Fruit fly (Drosophila melanogaster) whole organism, embryonic: ENCODE results near the gene CG42366.

Experiments
- Asciz ChIP-seq: fragments of 200-800 bp; sonication (Bioruptor generic); optimal IDR thresholded peaks from 2 replicates; lab custom pipeline; 2017; ENCODE audit warnings: missing biosample characterization, mild to moderate bottlenecking, missing genetic modification characterization, missing genetic modification reagents
- Atf3 ChIP-seq: fragments of 200-800 bp; sonication (Bioruptor generic); optimal IDR thresholded peaks from 3 replicates; lab custom pipeline; 2016; ENCODE audit warnings: missing biosample characterization, missing genetic modification characterization
- Blimp-1 ChIP-seq: fragments of 200-800 bp; sonication (Bioruptor generic); optimal IDR thresholded peaks from 3 replicates; lab custom pipeline; 2018; ENCODE audit warnings: missing biosample characterization, missing genetic modification characterization, mild to moderate bottlenecking, moderate library complexity, missing genetic modification reagents
- CG10147 ChIP-seq: fragments of 200-800 bp; sonication (Bioruptor generic); optimal IDR thresholded peaks from 2 replicates; lab custom pipeline; 2019; ENCODE audit warnings: missing biosample characterization, mild to moderate bottlenecking, missing genetic modification characterization, moderate library complexity
- CG11696 ChIP-seq: fragments of 200-800 bp; sonication (Bioruptor generic); IDR thresholded peaks from 2 replicates; pipeline ENCODE4 v1.3.6; 2022; ENCODE audit warnings: missing biosample characterization, missing genetic modification characterization
- CG12299 ChIP-seq: fragments of 200-800 bp; sonication (Bioruptor generic); optimal IDR thresholded peaks from 2 replicates; lab custom pipeline; 2018; ENCODE audit warnings: missing biosample characterization, mild to moderate bottlenecking, missing genetic modification characterization
- CG14965 ChIP-seq: fragments of 200-800 bp; sonication (Bioruptor generic); optimal IDR thresholded peaks from 2 replicates; lab custom pipeline; 2016; ENCODE audit warnings: missing biosample characterization, missing genetic modification characterization, borderline replicate concordance
- CG15073 ChIP-seq: fragments of 200-800 bp; sonication (Bioruptor generic); optimal IDR thresholded peaks from 2 replicates; lab custom pipeline; 2016; ENCODE audit warnings: missing biosample characterization, missing genetic modification characterization
- CG15514 ChIP-seq: fragments of 200-800 bp; sonication (Bioruptor generic); optimal IDR thresholded peaks from 3 replicates; lab custom pipeline; 2017; ENCODE audit warnings: missing biosample characterization, missing genetic modification characterization, mild to moderate bottlenecking, moderate library complexity, missing genetic modification reagents
- CG2199 ChIP-seq: fragments of 200-800 bp; sonication (Bioruptor generic); IDR thresholded peaks from 3 replicates; pipeline ENCODE4 v1.3.6; 2022; ENCODE audit warnings: missing biosample characterization, missing genetic modification characterization
- CG33213 ChIP-seq: fragments of 200-800 bp; sonication (Bioruptor generic); optimal IDR thresholded peaks from 3 replicates; lab custom pipeline; 2016; ENCODE audit warnings: missing biosample characterization, missing genetic modification characterization
- CG34422 ChIP-seq: fragments of 200-800 bp; sonication (Bioruptor generic); IDR thresholded peaks from 3 replicates; pipeline ENCODE4 v1.3.6; 2022; ENCODE audit warnings: missing biosample characterization, missing genetic modification characterization
- CG3995 ChIP-seq: fragments of 200-800 bp; sonication (Bioruptor generic); optimal IDR thresholded peaks from 3 replicates; lab custom pipeline; 2016; ENCODE audit warnings: missing biosample characterization, missing genetic modification characterization
- CG6254 ChIP-seq: fragments of 200-800 bp; sonication (Bioruptor generic); optimal IDR thresholded peaks from 3 replicates; lab custom pipeline; 2017; ENCODE audit warnings: mild to moderate bottlenecking, missing biosample characterization, missing genetic modification reagents, missing genetic modification characterization
- CG6654 ChIP-seq: fragments of 200-800 bp; sonication (Bioruptor generic); optimal IDR thresholded peaks from 2 replicates; lab custom pipeline; 2017; ENCODE audit warnings: missing biosample characterization, mild to moderate bottlenecking, missing genetic modification characterization
- CG6683 ChIP-seq: fragments of 200-800 bp; sonication (Bioruptor generic); optimal IDR thresholded peaks from 2 replicates; lab custom pipeline; 2017; ENCODE audit warnings: missing biosample characterization, mild to moderate bottlenecking, missing genetic modification characterization, missing genetic modification reagents
- CG7745 ChIP-seq: fragments of 200-800 bp; sonication (Bioruptor generic); optimal IDR thresholded peaks from 2 replicates; lab custom pipeline; 2018; ENCODE audit warnings: missing biosample characterization, mild to moderate bottlenecking, missing genetic modification characterization, moderate library complexity
- CG8388 ChIP-seq: fragments of 200-800 bp; sonication (Bioruptor generic); optimal IDR thresholded peaks from 2 replicates; lab custom pipeline; 2019; ENCODE audit warnings: missing biosample characterization, mild to moderate bottlenecking, missing genetic modification characterization, moderate library complexity
- CG8944 ChIP-seq: fragments of 200-800 bp; sonication (Bioruptor generic); optimal IDR thresholded peaks from 3 replicates; lab custom pipeline; 2016; ENCODE audit warnings: missing biosample characterization, missing genetic modification characterization
- CG9437 ChIP-seq: fragments of 200-800 bp; sonication (Bioruptor generic); optimal IDR thresholded peaks from 2 replicates; lab custom pipeline; 2018; ENCODE audit warnings: missing biosample characterization, mild to moderate bottlenecking, missing genetic modification characterization
- CG9727 ChIP-seq: fragments of 200-800 bp; sonication (Bioruptor generic); optimal IDR thresholded peaks from 3 replicates; lab custom pipeline; 2017; ENCODE audit warnings: missing biosample characterization, mild to moderate bottlenecking, missing genetic modification characterization
- CrebB ChIP-seq: fragments of 200-800 bp; sonication (Bioruptor generic); optimal IDR thresholded peaks from 3 replicates; lab custom pipeline; 2018; ENCODE audit warnings: missing biosample characterization, mild to moderate bottlenecking, missing genetic modification characterization
- Dip3 ChIP-seq: fragments of 200-800 bp; sonication (Bioruptor generic); optimal IDR thresholded peaks from 3 replicates; lab custom pipeline; 2016; ENCODE audit warnings: missing biosample characterization, missing genetic modification characterization
- HLH54F ChIP-seq: fragments of 200-800 bp; sonication (Bioruptor generic); optimal IDR thresholded peaks from 3 replicates; lab custom pipeline; 2016; ENCODE audit warnings: missing biosample characterization, missing genetic modification characterization
- Hey ChIP-seq: fragments of 200-800 bp; sonication (Bioruptor generic); optimal IDR thresholded peaks from 3 replicates; lab custom pipeline; 2018; ENCODE audit warnings: missing biosample characterization, mild to moderate bottlenecking, missing genetic modification characterization
- Mad ChIP-seq: fragments of 200-800 bp; sonication (Bioruptor generic); optimal IDR thresholded peaks from 2 replicates; lab custom pipeline; 2016; ENCODE audit warnings: missing biosample characterization, missing genetic modification characterization
- Med ChIP-seq: fragments of 200-800 bp; sonication (Bioruptor generic); peaks from one replicate; lab custom pipeline; 2016; ENCODE audit warnings: missing biosample characterization, missing genetic modification characterization, mild to moderate bottlenecking, inconsistent platforms, moderate library complexity
- Mes4 ChIP-seq: fragments of 200-800 bp; sonication (Bioruptor generic); optimal IDR thresholded peaks from 2 replicates; lab custom pipeline; 2016; ENCODE audit warnings: missing biosample characterization, missing genetic modification characterization
- Trl ChIP-seq, 3 experiments: fragments of >200 bp in 2 of 3; fragments of 200-800 bp in 1 of 3; sonication (Bioruptor generic) in 1 of 3; optimal IDR thresholded peaks; 2 replicates in 1 of 3; 3 replicates in 2 of 3; lab custom pipeline; 2016 to 2017; ENCODE audit warnings: missing biosample characterization in 1 of 3, missing genetic modification characterization in 1 of 3
- bcd ChIP-seq: fragments of 200-800 bp; sonication (Bioruptor generic); optimal IDR thresholded peaks from 2 replicates; lab custom pipeline; 2017; ENCODE audit warnings: missing biosample characterization, mild to moderate bottlenecking, missing genetic modification characterization
- btn ChIP-seq: fragments of 200-800 bp; sonication (Bioruptor generic); optimal IDR thresholded peaks from 2 replicates; lab custom pipeline; 2016; ENCODE audit warnings: missing biosample characterization, missing genetic modification characterization
- cato ChIP-seq: fragments of 200-800 bp; sonication (Bioruptor generic); optimal IDR thresholded peaks from 2 replicates; lab custom pipeline; 2016; ENCODE audit warnings: missing biosample characterization, missing genetic modification characterization, borderline replicate concordance
- ci ChIP-seq: fragments of 200-800 bp; sonication (Bioruptor generic); IDR thresholded peaks from 3 replicates; pipeline ENCODE4 v1.3.6; 2022; ENCODE audit warnings: missing biosample characterization, missing genetic modification characterization
- dan ChIP-seq: fragments of 200-800 bp; sonication (Bioruptor generic); IDR thresholded peaks from 2 replicates; pipeline ENCODE4 v1.3.6; 2022; ENCODE audit warnings: missing biosample characterization, missing genetic modification characterization
- danr ChIP-seq: fragments of 200-800 bp; sonication (Bioruptor generic); IDR thresholded peaks from 2 replicates; pipeline ENCODE4 v1.3.6; 2022; ENCODE audit warnings: missing biosample characterization, missing genetic modification characterization
- dmrt11E ChIP-seq: fragments of 200-800 bp; sonication (Bioruptor generic); optimal IDR thresholded peaks from 3 replicates; lab custom pipeline; 2018; ENCODE audit warnings: missing biosample characterization, mild to moderate bottlenecking, missing genetic modification characterization, moderate library complexity
- ftz-f1 ChIP-seq: fragments of 200-800 bp; sonication (Bioruptor generic); optimal IDR thresholded peaks from 2 replicates; lab custom pipeline; 2016; ENCODE audit warnings: missing biosample characterization, missing genetic modification characterization
- gsb ChIP-seq: fragments of 200-800 bp; sonication (Bioruptor generic); IDR thresholded peaks from 2 replicates; pipeline ENCODE4 v1.3.6; 2022; ENCODE audit warnings: missing biosample characterization, missing genetic modification characterization
- ind ChIP-seq: fragments of 200-800 bp; sonication (Bioruptor generic); optimal IDR thresholded peaks from 3 replicates; lab custom pipeline; 2016; ENCODE audit warnings: missing biosample characterization, missing genetic modification characterization
- kay ChIP-seq: fragments of 200-800 bp; sonication (Bioruptor generic); optimal IDR thresholded peaks from 2 replicates; lab custom pipeline; 2016; ENCODE audit warnings: missing biosample characterization, missing genetic modification characterization
- knrl ChIP-seq: fragments of 200-800 bp; sonication (Bioruptor generic); IDR thresholded peaks from 3 replicates; pipeline ENCODE4 v1.3.6; 2022; ENCODE audit warnings: missing biosample characterization, missing genetic modification characterization; ENCODE audit not compliant: partially characterized antibody
- lmd ChIP-seq: fragments of 200-800 bp; sonication (Bioruptor generic); IDR thresholded peaks from 2 replicates; pipeline ENCODE4 v1.3.6; 2022; ENCODE audit warnings: missing biosample characterization, missing genetic modification characterization
- lola ChIP-seq, 3 experiments: fragments of >200 bp in 2 of 3; fragments of 200-800 bp in 1 of 3; sonication (Bioruptor generic) in 1 of 3; optimal IDR thresholded peaks; 2 replicates each; lab custom pipeline; 2017 to 2019; ENCODE audit warnings: missing biosample characterization in 3 of 3, missing genetic modification characterization in 3 of 3, mild to moderate bottlenecking in 1 of 3, moderate library complexity in 1 of 3
- org-1 ChIP-seq: fragments of 200-800 bp; sonication (Bioruptor generic); optimal IDR thresholded peaks from 2 replicates; lab custom pipeline; 2017; ENCODE audit warnings: missing biosample characterization, missing genetic modification characterization
- peb ChIP-seq: fragments of 200-800 bp; sonication (Bioruptor generic); IDR thresholded peaks from 2 replicates; pipeline ENCODE4 v1.3.6; 2022; ENCODE audit warnings: missing biosample characterization, missing genetic modification characterization
- pnt ChIP-seq: fragments of 200-800 bp; sonication (Bioruptor generic); optimal IDR thresholded peaks from 3 replicates; lab custom pipeline; 2016; ENCODE audit warnings: missing biosample characterization, missing genetic modification characterization
- ro ChIP-seq: fragments of 200-800 bp; sonication (Bioruptor generic); IDR thresholded peaks from 2 replicates; pipeline ENCODE4 v1.3.6; 2022; ENCODE audit warnings: missing biosample characterization, missing genetic modification characterization
- run ChIP-seq: fragments of 200-800 bp; sonication (Bioruptor generic); optimal IDR thresholded peaks from 3 replicates; lab custom pipeline; 2018; ENCODE audit warnings: missing biosample characterization, mild to moderate bottlenecking, missing genetic modification characterization
- sens-2 ChIP-seq: fragments of 200-800 bp; sonication (Bioruptor generic); IDR thresholded peaks from 2 replicates; pipeline ENCODE4 v1.3.6; 2022; ENCODE audit warnings: missing biosample characterization, missing genetic modification characterization
- wdn ChIP-seq: fragments of 200-800 bp; sonication (Bioruptor generic); IDR thresholded peaks from 2 replicates; pipeline ENCODE4 v1.3.6; 2022; ENCODE audit warnings: missing biosample characterization, missing genetic modification characterization
- z ChIP-seq: fragments of 200-800 bp; sonication (Bioruptor generic); IDR thresholded peaks from 3 replicates; pipeline ENCODE4 v1.3.6; 2022; ENCODE audit warnings: missing biosample characterization, missing genetic modification characterization

The CG42366 gene

dm6 chr2L:9908468-9908967 is 16.4 kb upstream of the CG42366 start, which contains the start of gene CG13124 (continued):
- TF ChIP-seq danr (no peak), ftz-f1 (GFP tag; lab: Kevin White, UChicago) (no peak), Asciz (no peak), Blimp-1 (GFP tag; lab: Kevin White, UChicago) (no peak), dmrt11E (no peak), ci (GFP tag; lab: Robert Waterston, UW) (peak; percentile 66; the same call in 2 of the 3 replicates), CG11696 (GFP tag; lab: Robert Waterston, UW) (no peak), peb (GFP tag; lab: Robert Waterston, UW) (no peak), CG12299 (tag; lab: Kevin White, UChicago) (peak; percentile 8), kay (peak; percentile 43), sens-2 (0 out of 2 replicates have a peak, but pooled peaks have one; percentile 10), Mad (GFP tag; lab: Kevin White, UChicago) (no peak), CG6654 (GFP tag; lab: Kevin White, UChicago) (no peak), CG33213 (GFP tag; lab: Kevin White, UChicago) (no peak), lmd (no peak; the same call in 1 of the 2 replicates), CG15514 (GFP tag; lab: Kevin White, UChicago) (peak; percentile 43), Atf3 (GFP tag; lab: Kevin White, UChicago) (no peak), run (tag; lab: Kevin White, UChicago) (no peak), knrl (GFP tag; lab: Robert Waterston, UW) (no peak), CG7745 (tag; lab: Kevin White, UChicago) (no peak), pnt (GFP tag; lab: Kevin White, UChicago) (no peak), ind (GFP tag; lab: Kevin White, UChicago) (peak; percentile 0), bcd (GFP tag; lab: Kevin White, UChicago) (no peak), CrebB (tag; lab: Kevin White, UChicago) (peak; percentile 44), btn (GFP tag; lab: Kevin White, UChicago) (no peak), CG3995 (peak; percentile 22), cato (GFP tag; lab: Kevin White, UChicago) (no peak), Trl (optimal IDR thresholded peaks at IDR 0.05; lab: Kevin White, UChicago) (peak; percentile 55 to 84), Trl (GFP tag; optimal IDR thresholded peaks at IDR 0.05; lab: Kevin White, UChicago) (no peak), Dip3 (GFP tag; lab: Kevin White, UChicago) (no peak), CG9727 (GFP tag; lab: Kevin White, UChicago) (no peak), CG8388 (no peak), dan (GFP tag; lab: Robert Waterston, UW) (no peak), CG15073 (GFP tag; lab: Kevin White, UChicago) (no peak), CG6683 (no peak), Hey (no peak), gsb (GFP tag; lab: Robert Waterston, UW) (peak; percentile 7; the same call in 1 of the 2 replicates), lola (GFP tag; optimal IDR thresholded peaks at IDR 0.05; lab: Kevin White, UChicago) (no peak), org-1 (no peak), ro (GFP tag; lab: Robert Waterston, UW) (no peak), CG8944 (GFP tag; lab: Kevin White, UChicago) (no peak), CG34422 (no peak; the same call in 2 of the 3 replicates), Mes4 (no peak), CG10147 (GFP tag; lab: Kevin White, UChicago) (no peak), CG6254 (GFP tag; lab: Kevin White, UChicago) (no peak), Med (GFP tag; lab: Kevin White, UChicago) (peak; percentile 34), CG2199 (GFP tag; lab: Robert Waterston, UW) (no peak), wdn (GFP tag; lab: Robert Waterston, UW) (no peak), z (no peak), CG9437 (GFP tag; lab: Kevin White, UChicago) (no peak), CG14965 (GFP tag; lab: Kevin White, UChicago) (no peak), HLH54F (no peak)
